Worm (Caenorhabditis elegans) whole organism, midembryonic: ENCODE measurements around the gene F41H10.4.
"Not testable (repeated sequence)": the region's sequence is repeated elsewhere in the genome, so short reads cannot be mapped to it uniquely, and the experiment has no call there.

ENCODE experiments used
- T22C8.4 ChIP-seq: fragments of 200-800 bp; sonication (Bioruptor generic); IDR thresholded peaks from 2 replicates; pipeline ENCODE4 v1.3.6; 2022; ENCODE audit warnings: missing genetic modification characterization, missing compliant biosample characterization
- cog-1 ChIP-seq: sonication (generic microtip); optimal IDR thresholded peaks from 2 replicates; lab custom pipeline; 2016; ENCODE audit warnings: missing genetic modification characterization, missing compliant biosample characterization
- flt-1 ChIP-seq: fragments of 200-800 bp; sonication (Bioruptor generic); IDR thresholded peaks from 2 replicates; pipeline ENCODE4 v1.3.6; 2022; ENCODE audit warnings: missing genetic modification characterization, missing compliant biosample characterization
- klf-2 ChIP-seq: fragments of 200-800 bp; sonication (Bioruptor generic); conservative IDR thresholded peaks from 2 replicates; pipeline ENCODE4 v1.3.6; 2022; ENCODE audit warnings: missing genetic modification reagents, missing genetic modification characterization, missing compliant biosample characterization
- med-1 ChIP-seq: sonication (generic microtip); optimal IDR thresholded peaks from 2 replicates; lab custom pipeline; 2017; ENCODE audit warnings: missing genetic modification characterization, mild to moderate bottlenecking, missing compliant biosample characterization, antibody characterized with exemption, missing genetic modification reagents; ENCODE audit not compliant: insufficient read depth
- ref-1 ChIP-seq: fragments of 200-800 bp; sonication (Bioruptor generic); conservative IDR thresholded peaks from 2 replicates; pipeline ENCODE4 v1.3.6; 2022; ENCODE audit warnings: missing genetic modification reagents, missing genetic modification characterization, missing compliant biosample characterization
- tab-1 ChIP-seq: fragments of 200-800 bp; sonication (Bioruptor generic); IDR thresholded peaks from 2 replicates; pipeline ENCODE4 v1.3.6; 2022; ENCODE audit warnings: missing genetic modification characterization, missing compliant biosample characterization
- ztf-23 ChIP-seq: fragments of 200-800 bp; sonication (Bioruptor generic); IDR thresholded peaks from 2 replicates; pipeline ENCODE4 v1.3.6; 2022; ENCODE audit warnings: missing genetic modification reagents, missing genetic modification characterization, missing compliant biosample characterization
- ztf-29 ChIP-seq: fragments of 200-800 bp; sonication (Bioruptor generic); IDR thresholded peaks from 2 replicates; pipeline ENCODE4 v1.3.6; 2022; ENCODE audit warnings: missing genetic modification reagents, missing genetic modification characterization, missing compliant biosample characterization

The F41H10.4 gene

ce11 chrIV:5339255-5339654 lies 25.1 kb upstream of the F41H10.4 start, which contains the start of gene Y4C6B.2:
Gene Y4C6B.2 (plus strand): TSS chrIV:5339574.
- no peak for TF ChIP-seq cog-1
- TF ChIP-seq ref-1 (GFP tag; lab: Robert Waterston, UW), result no peak
- TF ChIP-seq ztf-29 (GFP tag; lab: Robert Waterston, UW), result no peak
- no peak for TF ChIP-seq med-1 (GFP tag; lab: Kevin White, UChicago)
- no peak for TF ChIP-seq klf-2
- TF ChIP-seq tab-1 (GFP tag; lab: Robert Waterston, UW), result no peak
- no peak for TF ChIP-seq flt-1 (GFP tag; lab: Robert Waterston, UW)
- TF ChIP-seq ztf-23 (GFP tag; lab: Robert Waterston, UW), result no peak
- TF ChIP-seq T22C8.4, result no peak

ce11 chrIV:5344168-5344567 lies 20.2 kb upstream of the F41H10.4 start:
- TF ChIP-seq T22C8.4, result no peak
- no peak for TF ChIP-seq med-1 (GFP tag; lab: Kevin White, UChicago)
- no peak for TF ChIP-seq ztf-23 (GFP tag; lab: Robert Waterston, UW)
- TF ChIP-seq flt-1 (GFP tag; lab: Robert Waterston, UW), result no peak
- no peak for TF ChIP-seq ztf-29 (GFP tag; lab: Robert Waterston, UW)
- no peak for TF ChIP-seq cog-1
- no peak for TF ChIP-seq klf-2

ce11 chrIV:5350480-5351193 lies 13.7 kb upstream of the F41H10.4 start, which contains the start of gene gba-4:
Gene gba-4 (minus strand): TSS chrIV:5350897.
- not testable (repeated sequence) for TF ChIP-seq ref-1 (GFP tag; lab: Robert Waterston, UW); ztf-29 (GFP tag; lab: Robert Waterston, UW); med-1 (GFP tag; lab: Kevin White, UChicago)

ce11 chrIV:5353364-5353763 lies 11.0 kb upstream of the F41H10.4 start, which contains the start of gene Y4C6B.7:
Gene Y4C6B.7 (minus strand): TSS chrIV:5353464.
- TF ChIP-seq klf-2 (no peak), cog-1 (no peak), T22C8.4 (no peak)

- TF ChIP-seq flt-1 (GFP tag; lab: Robert Waterston, UW) (no peak), tab-1 (GFP tag; lab: Robert Waterston, UW) (no peak), ref-1 (GFP tag; lab: Robert Waterston, UW) (no peak)
Observed at ce11 chrIV:5354124-5354523, 10.2 kb upstream of the F41H10.4 start, which contains the start of gene Y4C6B.1. Gene Y4C6B.1 (plus strand): TSS chrIV:5354488.

ce11 chrIV:5354564-5354963 lies 9.8 kb upstream of the F41H10.4 start:
- TF ChIP-seq ztf-29 (GFP tag; lab: Robert Waterston, UW) (no peak), tab-1 (GFP tag; lab: Robert Waterston, UW) (no peak), ref-1 (GFP tag; lab: Robert Waterston, UW) (no peak), ztf-23 (GFP tag; lab: Robert Waterston, UW) (no peak), klf-2 (no peak), cog-1 (no peak), T22C8.4 (no peak), flt-1 (GFP tag; lab: Robert Waterston, UW) (no peak), med-1 (GFP tag; lab: Kevin White, UChicago) (no peak)

ce11 chrIV:5360533-5360932 lies 3.8 kb upstream of the F41H10.4 start, which contains the start of gene F41H10.5:
Gene F41H10.5 (plus strand): TSS chrIV:5360907.
- no peak for TF ChIP-seq T22C8.4
- no peak for TF ChIP-seq klf-2
- TF ChIP-seq ztf-23 (GFP tag; lab: Robert Waterston, UW), result no peak
- TF ChIP-seq flt-1 (GFP tag; lab: Robert Waterston, UW), result no peak
- TF ChIP-seq ref-1 (GFP tag; lab: Robert Waterston, UW), result no peak
- no peak for TF ChIP-seq tab-1 (GFP tag; lab: Robert Waterston, UW)
- TF ChIP-seq ztf-29 (GFP tag; lab: Robert Waterston, UW), result no peak
- no peak for TF ChIP-seq cog-1
- TF ChIP-seq med-1 (GFP tag; lab: Kevin White, UChicago), result no peak

- TF ChIP-seq ztf-29 (GFP tag; lab: Robert Waterston, UW), result no peak
- TF ChIP-seq med-1 (GFP tag; lab: Kevin White, UChicago), result no peak
- no peak for TF ChIP-seq flt-1 (GFP tag; lab: Robert Waterston, UW)
- TF ChIP-seq T22C8.4, result no peak
- TF ChIP-seq klf-2, result no peak
Observed at ce11 chrIV:5366567-5366966, 2.2 kb downstream of the F41H10.4 start, which contains the start of gene sand-1. Gene sand-1 (plus strand): TSS chrIV:5366867.

- TF ChIP-seq ztf-23 (GFP tag; lab: Robert Waterston, UW), result no peak
- TF ChIP-seq ztf-29 (GFP tag; lab: Robert Waterston, UW), result no peak
- TF ChIP-seq klf-2, result no peak
- TF ChIP-seq med-1 (GFP tag; lab: Kevin White, UChicago), result no peak
- no peak for TF ChIP-seq cog-1
- no peak for TF ChIP-seq tab-1 (GFP tag; lab: Robert Waterston, UW)
Observed at ce11 chrIV:5367899-5368298, 3.5 kb downstream of the F41H10.4 start.

ce11 chrIV:5368860-5369259 lies 4.5 kb downstream of the F41H10.4 start:
- peak; percentile 68 for TF ChIP-seq T22C8.4
- no peak for TF ChIP-seq tab-1 (GFP tag; lab: Robert Waterston, UW)

ce11 chrIV:5369414-5369813 lies 5.1 kb downstream of the F41H10.4 start, which contains the start of gene F41H10.3:
Gene F41H10.3 (plus strand): TSS chrIV:5369801.
- TF ChIP-seq T22C8.4, result no peak
